Worm (Caenorhabditis elegans) whole organism, L1 larva: ENCODE results near the gene mpst-2.

Experiments
- C16A3.4 ChIP-seq: fragments of 150-350 bp; optimal IDR thresholded peaks from 2 replicates; lab custom pipeline; 2014; ENCODE audit warnings: missing biosample characterization, missing genetic modification characterization
- C34B4.2 ChIP-seq: sonication (generic microtip); optimal IDR thresholded peaks from 2 replicates; lab custom pipeline; 2017; ENCODE audit warnings: mild to moderate bottlenecking, missing genetic modification characterization, missing compliant biosample characterization
- F16B12.6 ChIP-seq: fragments of 150-350 bp; optimal IDR thresholded peaks from 2 replicates; lab custom pipeline; 2014; ENCODE audit warnings: missing biosample characterization, missing genetic modification characterization
- ama-1 ChIP-seq: fragments of 150-350 bp; optimal IDR thresholded peaks from 2 replicates; lab custom pipeline; 2014
- blmp-1 ChIP-seq: fragments of 150-350 bp; optimal IDR thresholded peaks from 2 replicates; lab custom pipeline; 2014; ENCODE audit warnings: missing biosample characterization, missing genetic modification characterization
- ceh-8 ChIP-seq: fragments of 200-800 bp; sonication (Bioruptor generic); optimal IDR thresholded peaks from 2 replicates; lab custom pipeline; 2018; ENCODE audit warnings: mild to moderate bottlenecking, missing genetic modification characterization, moderate library complexity, missing compliant biosample characterization
- ces-1 ChIP-seq: fragments of 150-350 bp; optimal IDR thresholded peaks from 2 replicates; lab custom pipeline; 2014; ENCODE audit warnings: missing biosample characterization, missing genetic modification reagents, missing genetic modification characterization
- dsc-1 ChIP-seq: sonication (generic microtip); optimal IDR thresholded peaks from 2 replicates; lab custom pipeline; 2016; ENCODE audit warnings: mild to moderate bottlenecking, missing genetic modification characterization, missing compliant biosample characterization
- efl-1 ChIP-seq, 4 experiments: fragments of 150-350 bp; optimal IDR thresholded peaks in 3 of 4; peaks in 1 of 4; 1 replicate in 1 of 4; 2 replicates in 3 of 4; lab custom pipeline; 2014; ENCODE audit warnings: missing biosample characterization in 2 of 4, missing genetic modification characterization in 2 of 4, missing genetic modification reagents in 2 of 4
- egl-13 ChIP-seq: sonication (generic microtip); optimal IDR thresholded peaks from 2 replicates; lab custom pipeline; 2016; ENCODE audit warnings: missing genotype, missing genetic modification reagents, missing genetic modification characterization, missing compliant biosample characterization
- egl-27 ChIP-seq, 2 experiments: fragments of 150-350 bp in 1 of 2; sonication (generic microtip); optimal IDR thresholded peaks; 3 replicates each; lab custom pipeline; 2017 to 2018; ENCODE audit warnings: missing biosample characterization in 2 of 2, missing genetic modification characterization in 2 of 2, missing genetic modification reagents in 2 of 2
- elt-2 ChIP-seq: sonication (generic microtip); optimal IDR thresholded peaks from 2 replicates; lab custom pipeline; 2016; ENCODE audit warnings: missing genetic modification characterization, mild to moderate bottlenecking, inconsistent platforms, missing compliant biosample characterization, missing genetic modification reagents
- ets-5 ChIP-seq: fragments of 200-800 bp; sonication (Bioruptor generic); IDR thresholded peaks from 2 replicates; pipeline ENCODE4 v1.3.6; 2022; ENCODE audit warnings: missing genetic modification characterization, missing compliant biosample characterization
- fkh-8 ChIP-seq: sonication (generic microtip); optimal IDR thresholded peaks from 2 replicates; lab custom pipeline; 2016; ENCODE audit warnings: mild to moderate bottlenecking, missing genetic modification characterization, missing compliant biosample characterization
- fos-1 ChIP-seq: fragments of 150-350 bp; optimal IDR thresholded peaks from 2 replicates; lab custom pipeline; 2014; ENCODE audit warnings: missing biosample characterization, missing genetic modification characterization
- hlh-17 ChIP-seq: fragments of 200-800 bp; sonication (Bioruptor generic); optimal IDR thresholded peaks from 2 replicates; lab custom pipeline; 2018; ENCODE audit warnings: missing genetic modification characterization, mild to moderate bottlenecking, missing compliant biosample characterization, moderate library complexity, borderline replicate concordance
- hpl-2 ChIP-seq: fragments of 150-350 bp; optimal IDR thresholded peaks from 2 replicates; lab custom pipeline; 2014; ENCODE audit warnings: missing biosample characterization, missing genetic modification reagents, missing genetic modification characterization
- irx-1 ChIP-seq: sonication (generic microtip); optimal IDR thresholded peaks from 2 replicates; lab custom pipeline; 2016; ENCODE audit warnings: missing genetic modification characterization, missing compliant biosample characterization
- lin-14 ChIP-seq: fragments of 200-800 bp; sonication (Bioruptor generic); optimal IDR thresholded peaks from 2 replicates; lab custom pipeline; 2018; ENCODE audit warnings: mild to moderate bottlenecking, missing genetic modification characterization, moderate library complexity, missing compliant biosample characterization
- lin-15B ChIP-seq: fragments of 150-350 bp; sonication (generic microtip); optimal IDR thresholded peaks from 3 replicates; lab custom pipeline; 2014; ENCODE audit warnings: missing biosample characterization, missing genetic modification characterization
- lin-35 ChIP-seq, 2 experiments: fragments of 150-350 bp; optimal IDR thresholded peaks; 2 replicates each; lab custom pipeline; 2014; ENCODE audit warnings: missing biosample characterization in 2 of 2, missing genetic modification characterization in 2 of 2, missing genetic modification reagents in 2 of 2
- lin-39 ChIP-seq: fragments of 150-350 bp; optimal IDR thresholded peaks from 2 replicates; lab custom pipeline; 2014; ENCODE audit warnings: missing biosample characterization, missing genetic modification reagents, missing genetic modification characterization
- mep-1 ChIP-seq: fragments of 150-350 bp; optimal IDR thresholded peaks from 2 replicates; lab custom pipeline; 2014; ENCODE audit warnings: missing biosample characterization, missing genetic modification characterization
- nhr-11 ChIP-seq: fragments of 150-350 bp; optimal IDR thresholded peaks from 2 replicates; lab custom pipeline; 2014; ENCODE audit warnings: missing biosample characterization, missing genetic modification characterization
- nhr-20 ChIP-seq: sonication (generic microtip); optimal IDR thresholded peaks from 2 replicates; lab custom pipeline; 2016; ENCODE audit warnings: mild to moderate bottlenecking, missing genetic modification characterization, missing compliant biosample characterization
- nhr-237 ChIP-seq: fragments of 150-350 bp; optimal IDR thresholded peaks from 2 replicates; lab custom pipeline; 2014; ENCODE audit warnings: missing biosample characterization, missing genetic modification characterization
- nhr-28 ChIP-seq: fragments of 150-350 bp; optimal IDR thresholded peaks from 2 replicates; lab custom pipeline; 2014; ENCODE audit warnings: missing biosample characterization, missing genetic modification characterization
- nhr-76 ChIP-seq: sonication (generic microtip); optimal IDR thresholded peaks from 2 replicates; lab custom pipeline; 2017; ENCODE audit warnings: missing biosample characterization, missing genetic modification characterization
- nhr-85 ChIP-seq: sonication (generic microtip); peaks from one replicate; lab custom pipeline; 2016; ENCODE audit warnings: missing genetic modification characterization, inconsistent platforms, missing compliant biosample characterization
- nhr-90 ChIP-seq: sonication (generic microtip); optimal IDR thresholded peaks from 2 replicates; lab custom pipeline; 2016; ENCODE audit warnings: mild to moderate bottlenecking, missing genetic modification characterization, missing compliant biosample characterization; ENCODE audit not compliant: poor library complexity
- pag-3 ChIP-seq: sonication (generic microtip); optimal IDR thresholded peaks from 2 replicates; lab custom pipeline; 2017; ENCODE audit warnings: missing genetic modification characterization, mild to moderate bottlenecking, missing compliant biosample characterization, antibody characterized with exemption, borderline replicate concordance; ENCODE audit not compliant: insufficient read depth
- pqm-1 ChIP-seq: sonication (generic microtip); optimal IDR thresholded peaks from 3 replicates; lab custom pipeline; 2017; ENCODE audit warnings: missing biosample characterization, missing genetic modification characterization
- rnt-1 ChIP-seq: sonication (generic microtip); optimal IDR thresholded peaks from 2 replicates; lab custom pipeline; 2016; ENCODE audit warnings: mild to moderate bottlenecking, missing genetic modification characterization, moderate library complexity, missing compliant biosample characterization
- skn-1 ChIP-seq: fragments of 150-350 bp; optimal IDR thresholded peaks from 2 replicates; lab custom pipeline; 2014; ENCODE audit warnings: missing biosample characterization, missing genetic modification characterization
- snpc-4 ChIP-seq: fragments of 150-350 bp; optimal IDR thresholded peaks from 2 replicates; lab custom pipeline; 2014; ENCODE audit warnings: missing biosample characterization, missing genetic modification characterization
- snu-23 ChIP-seq: sonication (generic microtip); optimal IDR thresholded peaks from 2 replicates; lab custom pipeline; 2016; ENCODE audit warnings: missing genetic modification characterization, missing compliant biosample characterization
- sptf-1 ChIP-seq: fragments of 150-350 bp; optimal IDR thresholded peaks from 2 replicates; lab custom pipeline; 2014; ENCODE audit warnings: missing biosample characterization, missing genetic modification characterization
- swsn-7 ChIP-seq: sonication (generic microtip); optimal IDR thresholded peaks from 2 replicates; lab custom pipeline; 2016; ENCODE audit warnings: missing genetic modification characterization, missing compliant biosample characterization
- tbx-2 ChIP-seq: sonication (generic microtip); optimal IDR thresholded peaks from 2 replicates; lab custom pipeline; 2016; ENCODE audit warnings: missing genetic modification characterization, missing compliant biosample characterization
- unc-130 ChIP-seq: fragments of 150-350 bp; optimal IDR thresholded peaks from 2 replicates; lab custom pipeline; 2017; ENCODE audit warnings: missing biosample characterization, missing genetic modification characterization, inconsistent platforms
- unc-62 ChIP-seq: fragments of 150-350 bp; optimal IDR thresholded peaks from 2 replicates; lab custom pipeline; 2014; ENCODE audit warnings: missing biosample characterization, missing genetic modification reagents, missing genetic modification characterization
- unc-98 ChIP-seq: fragments of 200-800 bp; sonication (Bioruptor generic); IDR thresholded peaks from 2 replicates; pipeline ENCODE4 v1.3.6; 2022; ENCODE audit warnings: missing genetic modification characterization, missing compliant biosample characterization
- vab-15 ChIP-seq: sonication (generic microtip); optimal IDR thresholded peaks from 2 replicates; lab custom pipeline; 2017; ENCODE audit warnings: missing genotype, mild to moderate bottlenecking, missing genetic modification characterization, missing compliant biosample characterization
- xbp-1 ChIP-seq: sonication (generic microtip); optimal IDR thresholded peaks from 2 replicates; lab custom pipeline; 2016; ENCODE audit warnings: missing genetic modification characterization, missing compliant biosample characterization
- ztf-4 ChIP-seq: fragments of 150-350 bp; optimal IDR thresholded peaks from 2 replicates; lab custom pipeline; 2014; ENCODE audit warnings: missing biosample characterization, missing genetic modification characterization

The mpst-2 gene

ce11 chrV:14876257-14876656 lies 17.0 kb downstream of the mpst-2 start (continued):
- TF ChIP-seq hlh-17 (GFP tag; lab: Kevin White, UChicago) (no peak), rnt-1 (tag; lab: Kevin White, UChicago) (peak; percentile 79), skn-1 (tag; lab: Kevin White, UChicago) (no peak), lin-15B (tag; lab: Kevin White, UChicago) (no peak), nhr-237 (tag; lab: Kevin White, UChicago) (no peak), lin-14 (GFP tag; lab: Kevin White, UChicago) (peak; percentile 38), xbp-1 (tag; lab: Kevin White, UChicago) (peak; percentile 25), nhr-76 (tag; lab: Kevin White, UChicago) (peak; percentile 19), swsn-7 (peak; percentile 56), dsc-1 (tag; lab: Kevin White, UChicago) (peak; percentile 44), snpc-4 (tag; lab: Kevin White, UChicago) (peak; percentile 96), nhr-90 (tag; lab: Kevin White, UChicago) (peak; percentile 54), ama-1 (lab: Kevin White, UChicago) (no peak), nhr-85 (tag; lab: Kevin White, UChicago) (peak; percentile 28), nhr-11 (tag; lab: Kevin White, UChicago) (no peak), blmp-1 (tag; lab: Kevin White, UChicago) (no peak), egl-27 (tag; optimal IDR thresholded peaks at IDR 0.05; lab: Kevin White, UChicago) (no peak), elt-2 (tag; lab: Kevin White, UChicago) (peak; percentile 20), unc-98 (GFP tag; lab: Robert Waterston, UW) (no peak), tbx-2 (tag; lab: Kevin White, UChicago) (peak; percentile 21), nhr-20 (tag; lab: Kevin White, UChicago) (peak; percentile 48), efl-1 (optimal IDR thresholded peaks at IDR 0.05; lab: Kevin White, UChicago) (peak; percentile 20 to 45), efl-1 (GFP tag; optimal IDR thresholded peaks at IDR 0.05 in 1 of 2; lab: Kevin White, UChicago) (peak in 1 of 2 experiments; percentile 82), lin-35 (GFP tag; optimal IDR thresholded peaks at IDR 0.05; lab: Kevin White, UChicago) (peak; percentile 39 to 70), C34B4.2 (tag; lab: Kevin White, UChicago) (no peak), C16A3.4 (tag; lab: Kevin White, UChicago) (peak; percentile 50), pqm-1 (tag; lab: Kevin White, UChicago) (no peak), F16B12.6 (tag; lab: Kevin White, UChicago) (no peak)

- no peak for TF ChIP-seq efl-1 (optimal IDR thresholded peaks at IDR 0.05; lab: Kevin White, UChicago)
- peak in 1 of 2 experiments; percentile 14 for TF ChIP-seq efl-1 (GFP tag; optimal IDR thresholded peaks at IDR 0.05 in 1 of 2; lab: Kevin White, UChicago)
- TF ChIP-seq ets-5 (GFP tag; lab: Robert Waterston, UW), result no peak
- TF ChIP-seq, all 84 proteins: peak for 1
Measured at ce11 chrV:14875371-14875770, 17.9 kb downstream of the mpst-2 start, which contains the start of gene ZC412.5. Gene ZC412.5, minus strand, starts transcription at chrV:14875471.

ce11 chrV:14871365-14871764 lies 21.9 kb downstream of the mpst-2 start, which contains the start of gene ZC412.3:
Gene ZC412.3, minus strand, starts transcription at chrV:14871547.
- TF ChIP-seq vab-15 (peak; percentile 3), ces-1 (GFP tag; lab: Kevin White, UChicago) (no peak), ztf-4 (tag; lab: Kevin White, UChicago) (no peak), lin-39 (tag; lab: Kevin White, UChicago) (peak; percentile 53), snu-23 (peak; percentile 23), unc-62 (GFP tag; lab: Kevin White, UChicago) (no peak), sptf-1 (tag; lab: Kevin White, UChicago) (no peak), C34B4.2 (tag; lab: Kevin White, UChicago) (no peak), hpl-2 (GFP tag; lab: Kevin White, UChicago) (no peak), ets-5 (GFP tag; lab: Robert Waterston, UW) (no peak), pag-3 (tag; lab: Kevin White, UChicago) (peak; percentile 88), unc-130 (peak; percentile 56), lin-14 (GFP tag; lab: Kevin White, UChicago) (peak; percentile 77), mep-1 (tag; lab: Kevin White, UChicago) (peak; percentile 11), irx-1 (tag; lab: Kevin White, UChicago) (no peak), egl-27 (tag; optimal IDR thresholded peaks at IDR 0.05; lab: Kevin White, UChicago) (no peak), nhr-85 (tag; lab: Kevin White, UChicago) (no peak), ceh-8 (GFP tag; lab: Kevin White, UChicago) (no peak), fos-1 (tag; lab: Kevin White, UChicago) (no peak), nhr-28 (tag; lab: Kevin White, UChicago) (no peak), rnt-1 (tag; lab: Kevin White, UChicago) (peak; percentile 72), fkh-8 (no peak), egl-13 (no peak)
